Worm (Caenorhabditis elegans) whole organism, late embryonic: ENCODE measurements around the gene C49F5.3.

Source experiments
- C38D4.7 ChIP-seq: fragments of 200-800 bp; sonication (Bioruptor generic); optimal IDR thresholded peaks from 2 replicates; lab custom pipeline; 2018; ENCODE audit warnings: mild to moderate bottlenecking, missing genetic modification characterization, moderate library complexity, missing compliant biosample characterization
- F13H6.1 ChIP-seq: sonication (generic microtip); optimal IDR thresholded peaks from 2 replicates; lab custom pipeline; 2016; ENCODE audit warnings: missing genetic modification characterization, missing compliant biosample characterization
- K02D7.2 ChIP-seq: sonication (generic microtip); optimal IDR thresholded peaks from 2 replicates; lab custom pipeline; 2017; ENCODE audit warnings: mild to moderate bottlenecking, missing genetic modification characterization, missing compliant biosample characterization
- K09A11.1 ChIP-seq: sonication (generic microtip); optimal IDR thresholded peaks from 2 replicates; lab custom pipeline; 2017; ENCODE audit warnings: antibody characterized with exemption, mild to moderate bottlenecking, missing genetic modification characterization, missing compliant biosample characterization; ENCODE audit not compliant: insufficient read depth
- T23F11.4 ChIP-seq: fragments of 200-800 bp; sonication (Bioruptor generic); optimal IDR thresholded peaks from 2 replicates; lab custom pipeline; 2018; ENCODE audit warnings: mild to moderate bottlenecking, missing genetic modification characterization, missing compliant biosample characterization
- ahr-1 ChIP-seq: sonication (generic microtip); optimal IDR thresholded peaks from 2 replicates; lab custom pipeline; 2016; ENCODE audit warnings: missing genetic modification characterization, missing compliant biosample characterization
- ama-1 ChIP-seq: fragments of 150-350 bp; optimal IDR thresholded peaks from 2 replicates; lab custom pipeline; 2014
- ceh-19 ChIP-seq: fragments of 200-800 bp; sonication (Bioruptor generic); optimal IDR thresholded peaks from 2 replicates; lab custom pipeline; 2018; ENCODE audit warnings: mild to moderate bottlenecking, missing genetic modification characterization, missing compliant biosample characterization
- ceh-24 ChIP-seq: sonication (generic microtip); optimal IDR thresholded peaks from 2 replicates; lab custom pipeline; 2016; ENCODE audit warnings: mild to moderate bottlenecking, missing genetic modification characterization, missing compliant biosample characterization
- ceh-30 ChIP-seq: fragments of 150-350 bp; optimal IDR thresholded peaks from 2 replicates; lab custom pipeline; 2014; ENCODE audit warnings: missing biosample characterization, missing genetic modification characterization
- ceh-31 ChIP-seq: sonication (generic microtip); optimal IDR thresholded peaks from 2 replicates; lab custom pipeline; 2016; ENCODE audit warnings: missing genetic modification characterization, missing compliant biosample characterization
- ceh-45 ChIP-seq: fragments of 200-800 bp; sonication (Bioruptor generic); IDR thresholded peaks from 2 replicates; pipeline ENCODE4 v1.3.6; 2022; ENCODE audit warnings: missing genetic modification reagents, missing genetic modification characterization, missing compliant biosample characterization
- ceh-9 ChIP-seq: sonication (generic microtip); optimal IDR thresholded peaks from 2 replicates; lab custom pipeline; 2016; ENCODE audit warnings: mild to moderate bottlenecking, missing genetic modification characterization, inconsistent platforms, missing compliant biosample characterization
- dmd-4 ChIP-seq: sonication (generic microtip); optimal IDR thresholded peaks from 2 replicates; lab custom pipeline; 2016; ENCODE audit warnings: borderline replicate concordance, missing genetic modification characterization, missing compliant biosample characterization
- dve-1 ChIP-seq: sonication (generic microtip); optimal IDR thresholded peaks from 2 replicates; lab custom pipeline; 2017; ENCODE audit warnings: antibody characterized with exemption, mild to moderate bottlenecking, missing genetic modification characterization, missing compliant biosample characterization
- elt-4 ChIP-seq: sonication (generic microtip); optimal IDR thresholded peaks from 2 replicates; lab custom pipeline; 2016; ENCODE audit warnings: missing genetic modification characterization, missing compliant biosample characterization
- fax-1 ChIP-seq: sonication (generic microtip); optimal IDR thresholded peaks from 2 replicates; lab custom pipeline; 2016; ENCODE audit warnings: missing genotype, missing genetic modification characterization, missing compliant biosample characterization
- fkh-10 ChIP-seq: fragments of 150-350 bp; optimal IDR thresholded peaks from 2 replicates; lab custom pipeline; 2014; ENCODE audit warnings: missing biosample characterization, missing genetic modification reagents, missing genetic modification characterization
- fkh-6 ChIP-seq: sonication (generic microtip); optimal IDR thresholded peaks from 2 replicates; lab custom pipeline; 2016; ENCODE audit warnings: missing genetic modification characterization, missing compliant biosample characterization
- hlh-30 ChIP-seq: sonication (generic microtip); optimal IDR thresholded peaks from 2 replicates; lab custom pipeline; 2017; ENCODE audit warnings: antibody characterized with exemption, missing genetic modification characterization, missing compliant biosample characterization; ENCODE audit not compliant: insufficient read depth
- hlh-6 ChIP-seq: sonication (generic microtip); optimal IDR thresholded peaks from 2 replicates; lab custom pipeline; 2016; ENCODE audit warnings: missing genotype, missing genetic modification characterization, missing compliant biosample characterization
- hlh-8 ChIP-seq: sonication (generic microtip); optimal IDR thresholded peaks from 2 replicates; lab custom pipeline; 2016; ENCODE audit warnings: missing genotype, missing genetic modification characterization, missing compliant biosample characterization
- lim-6 ChIP-seq: sonication (generic microtip); optimal IDR thresholded peaks from 2 replicates; lab custom pipeline; 2016; ENCODE audit warnings: missing genetic modification characterization, missing compliant biosample characterization
- lin-11 ChIP-seq: fragments of 200-800 bp; sonication (Bioruptor generic); optimal IDR thresholded peaks from 2 replicates; lab custom pipeline; 2018; ENCODE audit warnings: mild to moderate bottlenecking, missing genetic modification characterization, missing compliant biosample characterization
- madf-2 ChIP-seq: sonication (generic microtip); optimal IDR thresholded peaks from 2 replicates; lab custom pipeline; 2017; ENCODE audit warnings: missing genetic modification characterization, missing compliant biosample characterization
- mec-3 ChIP-seq: sonication (generic microtip); optimal IDR thresholded peaks from 2 replicates; lab custom pipeline; 2016; ENCODE audit warnings: borderline replicate concordance, missing genetic modification characterization, missing compliant biosample characterization
- nfya-1 ChIP-seq: sonication (generic microtip); optimal IDR thresholded peaks from 2 replicates; lab custom pipeline; 2017; ENCODE audit warnings: missing genetic modification characterization, mild to moderate bottlenecking, missing compliant biosample characterization, antibody characterized with exemption, moderate library complexity
- nhr-11 ChIP-seq: fragments of 150-350 bp; optimal IDR thresholded peaks from 2 replicates; lab custom pipeline; 2014; ENCODE audit warnings: missing biosample characterization, missing genetic modification characterization
- nhr-232 ChIP-seq: sonication (generic microtip); optimal IDR thresholded peaks from 2 replicates; lab custom pipeline; 2016; ENCODE audit warnings: missing genetic modification characterization, missing compliant biosample characterization
- npax-4 ChIP-seq: sonication (generic microtip); optimal IDR thresholded peaks from 2 replicates; lab custom pipeline; 2016; ENCODE audit warnings: missing genetic modification characterization, missing compliant biosample characterization
- odd-2 ChIP-seq: sonication (generic microtip); optimal IDR thresholded peaks from 2 replicates; lab custom pipeline; 2017; ENCODE audit warnings: antibody characterized with exemption, mild to moderate bottlenecking, missing genetic modification characterization, missing compliant biosample characterization
- pag-3 ChIP-seq: sonication (generic microtip); optimal IDR thresholded peaks from 2 replicates; lab custom pipeline; 2016; ENCODE audit warnings: missing compliant biosample characterization, missing genetic modification characterization, borderline replicate concordance
- pax-1 ChIP-seq: fragments of 150-350 bp; optimal IDR thresholded peaks from 2 replicates; lab custom pipeline; 2014; ENCODE audit warnings: missing biosample characterization, missing genetic modification characterization
- pha-2 ChIP-seq: sonication (generic microtip); optimal IDR thresholded peaks from 2 replicates; lab custom pipeline; 2017; ENCODE audit warnings: mild to moderate bottlenecking, missing genetic modification characterization, missing compliant biosample characterization
- pha-4 ChIP-seq: fragments of 150-350 bp; optimal IDR thresholded peaks from 2 replicates; lab custom pipeline; 2018; ENCODE audit warnings: missing biosample characterization, missing genetic modification reagents, missing genetic modification characterization
- pqm-1 ChIP-seq: sonication (generic microtip); optimal IDR thresholded peaks from 2 replicates; lab custom pipeline; 2016; ENCODE audit warnings: missing genetic modification characterization, missing compliant biosample characterization
- pros-1 ChIP-seq: fragments of 150-350 bp; optimal IDR thresholded peaks from 2 replicates; lab custom pipeline; 2014; ENCODE audit warnings: missing biosample characterization, missing genetic modification reagents, missing genetic modification characterization
- ref-2 ChIP-seq: sonication (generic microtip); optimal IDR thresholded peaks from 2 replicates; lab custom pipeline; 2016; ENCODE audit warnings: missing genetic modification characterization, missing compliant biosample characterization
- rnt-1 ChIP-seq: sonication (generic microtip); optimal IDR thresholded peaks from 2 replicates; lab custom pipeline; 2016; ENCODE audit warnings: missing genetic modification characterization, missing compliant biosample characterization
- tbx-2 ChIP-seq: sonication (generic microtip); optimal IDR thresholded peaks from 2 replicates; lab custom pipeline; 2016; ENCODE audit warnings: missing genetic modification characterization, missing compliant biosample characterization
- unc-3 ChIP-seq, 2 experiments: fragments of 200-800 bp in 1 of 2; sonication (Bioruptor generic) in 1 of 2; sonication (generic microtip) in 1 of 2; conservative IDR thresholded peaks in 1 of 2; optimal IDR thresholded peaks in 1 of 2; 2 replicates each; pipeline versions ENCODE4 v1.3.6 to Lab custom; 2016 to 2022; ENCODE audit warnings: missing compliant biosample characterization in 2 of 2, missing genetic modification characterization in 2 of 2, missing genetic modification reagents in 1 of 2
- unc-42 ChIP-seq: sonication (generic microtip); optimal IDR thresholded peaks from 2 replicates; lab custom pipeline; 2016; ENCODE audit warnings: missing genotype, missing genetic modification characterization, missing compliant biosample characterization
- unc-55 ChIP-seq: sonication (generic microtip); optimal IDR thresholded peaks from 2 replicates; lab custom pipeline; 2017; ENCODE audit warnings: missing biosample characterization, missing genetic modification reagents, missing genetic modification characterization
- unc-86 ChIP-seq: sonication (generic microtip); optimal IDR thresholded peaks from 2 replicates; lab custom pipeline; 2016; ENCODE audit warnings: missing genetic modification characterization, missing compliant biosample characterization
- zip-5 ChIP-seq: sonication (generic microtip); optimal IDR thresholded peaks from 2 replicates; lab custom pipeline; 2016; ENCODE audit warnings: missing genetic modification characterization, missing compliant biosample characterization
- ztf-16 ChIP-seq: sonication (generic microtip); optimal IDR thresholded peaks from 2 replicates; lab custom pipeline; 2017; ENCODE audit warnings: missing genetic modification characterization, missing compliant biosample characterization

Gene C49F5.3

ce11 chrX:11941951-11942350 is 41.5 kb downstream of the C49F5.3 start, which contains the start of gene F55G7.3:
TSS of gene F55G7.3 (minus strand) at chrX:11942051.
- TF ChIP-seq fkh-6 (tag; lab: Kevin White, UChicago), result no peak
- no peak for TF ChIP-seq pax-1 (tag; lab: Kevin White, UChicago)
- no peak for TF ChIP-seq pag-3 (tag; lab: Kevin White, UChicago)

ce11 chrX:11938826-11939225 is 44.6 kb downstream of the C49F5.3 start, which contains the start of gene F55G7.5:
TSS of gene F55G7.5 (minus strand) at chrX:11938926.
- TF ChIP-seq pha-2 (no peak), pqm-1 (tag; lab: Kevin White, UChicago) (no peak), C38D4.7 (GFP tag; lab: Kevin White, UChicago) (no peak), T23F11.4 (GFP tag; lab: Kevin White, UChicago) (no peak), K02D7.2 (no peak), zip-5 (tag; lab: Kevin White, UChicago) (no peak), rnt-1 (no peak), ref-2 (tag; lab: Kevin White, UChicago) (no peak), fax-1 (tag; lab: Kevin White, UChicago) (no peak), pros-1 (tag; lab: Kevin White, UChicago) (no peak), dmd-4 (tag; lab: Kevin White, UChicago) (no peak), elt-4 (tag; lab: Kevin White, UChicago) (no peak)

- TF ChIP-seq nhr-232, result no peak
- 0 out of 2 replicates have a peak, but pooled peaks have one; percentile 21 for TF ChIP-seq unc-3 (GFP tag; conservative IDR thresholded peaks at IDR 0.05; lab: Robert Waterston, UW)
- TF ChIP-seq unc-3 (tag; optimal IDR thresholded peaks at IDR 0.05; lab: Kevin White, UChicago), result peak; percentile 15
- TF ChIP-seq pros-1 (tag; lab: Kevin White, UChicago), result peak; percentile 97
- peak; percentile 90 for TF ChIP-seq unc-42 (tag; lab: Kevin White, UChicago)
- no peak for TF ChIP-seq ceh-24 (tag; lab: Kevin White, UChicago)
- TF ChIP-seq unc-86, result peak; percentile 85
- no peak for TF ChIP-seq fax-1 (tag; lab: Kevin White, UChicago)
- TF ChIP-seq ceh-19 (GFP tag; lab: Kevin White, UChicago), result peak; percentile 53
- no peak for TF ChIP-seq npax-4 (tag; lab: Kevin White, UChicago)
- peak; percentile 87 for TF ChIP-seq K09A11.1 (tag; lab: Kevin White, UChicago)
- TF ChIP-seq nfya-1 (tag; lab: Kevin White, UChicago), result no peak
- TF ChIP-seq lim-6 (tag; lab: Kevin White, UChicago), result peak; percentile 58
- no peak for TF ChIP-seq mec-3 (tag; lab: Kevin White, UChicago)
- peak; percentile 88 for TF ChIP-seq ceh-30 (tag; lab: Kevin White, UChicago)
- no peak for TF ChIP-seq odd-2
- peak; percentile 92 for TF ChIP-seq ceh-31 (tag; lab: Kevin White, UChicago)
- TF ChIP-seq ahr-1 (tag; lab: Kevin White, UChicago), result no peak
- no peak for TF ChIP-seq ceh-9 (tag; lab: Kevin White, UChicago)
- TF ChIP-seq pax-1 (tag; lab: Kevin White, UChicago), result peak; percentile 92
- TF ChIP-seq rnt-1, result peak; percentile 94
- TF ChIP-seq hlh-8 (tag; lab: Kevin White, UChicago), result peak; percentile 45
- TF ChIP-seq nhr-11 (tag; lab: Kevin White, UChicago), result peak; percentile 92
- TF ChIP-seq tbx-2 (tag; lab: Kevin White, UChicago), result peak; percentile 89
- peak; percentile 73 for TF ChIP-seq hlh-30 (tag; lab: Kevin White, UChicago)
- peak; percentile 70 for TF ChIP-seq F13H6.1 (tag; lab: Kevin White, UChicago)
- peak; percentile 81 for TF ChIP-seq ref-2 (tag; lab: Kevin White, UChicago)
- TF ChIP-seq pha-4 (tag; lab: Kevin White, UChicago), result no peak
- TF ChIP-seq K02D7.2, result no peak
- peak; percentile 56 for TF ChIP-seq hlh-6
- peak; percentile 73 for TF ChIP-seq madf-2 (tag; lab: Kevin White, UChicago)
- peak; percentile 68 for TF ChIP-seq ztf-16 (tag; lab: Kevin White, UChicago)
- no peak for TF ChIP-seq C38D4.7 (GFP tag; lab: Kevin White, UChicago)
- no peak for TF ChIP-seq lin-11 (tag; lab: Kevin White, UChicago)
- peak; percentile 57 for TF ChIP-seq fkh-10 (GFP tag; lab: Kevin White, UChicago)
- TF ChIP-seq ama-1 (lab: Kevin White, UChicago), result no peak
- peak; percentile 9 for TF ChIP-seq zip-5 (tag; lab: Kevin White, UChicago)
- no peak for TF ChIP-seq ceh-45 (GFP tag; lab: Robert Waterston, UW)
- no peak for TF ChIP-seq unc-55 (GFP tag; lab: Kevin White, UChicago)
- no peak for TF ChIP-seq pag-3 (tag; lab: Kevin White, UChicago)
- TF ChIP-seq dve-1 (tag; lab: Kevin White, UChicago), result peak; percentile 98
- TF ChIP-seq T23F11.4 (GFP tag; lab: Kevin White, UChicago), result peak; percentile 1
These were observed 46.0 kb downstream of the C49F5.3 start for ce11 chrX:11937343-11937935.
